Worm (Caenorhabditis elegans) whole organism, L2 larva: ENCODE data around the gene fnip-2.
A peak's percentile ranks its signal among the peaks of the same experiment; 100 is the strongest.
"Not testable (repeated sequence)": the region's sequence is repeated elsewhere in the genome, so short reads cannot be mapped to it uniquely, and the experiment has no call there.

Experiments
- C34F6.9 ChIP-seq: fragments of 150-350 bp; optimal IDR thresholded peaks from 2 replicates; lab custom pipeline; 2014; ENCODE audit warnings: missing biosample characterization, missing genetic modification characterization
- F13H6.1 ChIP-seq: sonication (generic microtip); optimal IDR thresholded peaks from 2 replicates; lab custom pipeline; 2016; ENCODE audit warnings: missing genetic modification characterization, missing compliant biosample characterization
- R02D3.7 ChIP-seq: fragments of 150-350 bp; optimal IDR thresholded peaks from 2 replicates; lab custom pipeline; 2014; ENCODE audit warnings: missing biosample characterization, missing genetic modification characterization
- Y55F3AM.14 ChIP-seq: fragments of 200-800 bp; sonication (Bioruptor generic); optimal IDR thresholded peaks from 2 replicates; lab custom pipeline; 2018; ENCODE audit warnings: mild to moderate bottlenecking, missing genetic modification characterization, missing compliant biosample characterization
- alr-1 ChIP-seq: fragments of 150-350 bp; optimal IDR thresholded peaks from 2 replicates; lab custom pipeline; 2014; ENCODE audit warnings: missing biosample characterization, missing genetic modification characterization
- aly-2 ChIP-seq: fragments of 150-350 bp; optimal IDR thresholded peaks from 2 replicates; lab custom pipeline; 2014; ENCODE audit warnings: missing biosample characterization, missing genetic modification characterization
- ama-1 ChIP-seq: fragments of 150-350 bp; optimal IDR thresholded peaks from 2 replicates; lab custom pipeline; 2018; ENCODE audit warnings: inconsistent platforms
- ceh-82 ChIP-seq: fragments of 150-350 bp; optimal IDR thresholded peaks from 2 replicates; lab custom pipeline; 2014; ENCODE audit warnings: missing biosample characterization, missing genetic modification characterization
- egl-27 ChIP-seq: sonication (generic microtip); optimal IDR thresholded peaks from 3 replicates; lab custom pipeline; 2017; ENCODE audit warnings: missing biosample characterization, missing genetic modification reagents, missing genetic modification characterization
- elt-1 ChIP-seq: fragments of 150-350 bp; optimal IDR thresholded peaks from 2 replicates; lab custom pipeline; 2014; ENCODE audit warnings: missing biosample characterization, missing genetic modification characterization
- elt-3 ChIP-seq: sonication (generic microtip); optimal IDR thresholded peaks from 2 replicates; lab custom pipeline; 2017; ENCODE audit warnings: missing biosample characterization, missing genetic modification characterization
- fos-1 ChIP-seq: fragments of 150-350 bp; optimal IDR thresholded peaks from 2 replicates; lab custom pipeline; 2014; ENCODE audit warnings: missing biosample characterization, missing genetic modification characterization
- gmeb-1 ChIP-seq: fragments of 150-350 bp; optimal IDR thresholded peaks from 2 replicates; lab custom pipeline; 2014; ENCODE audit warnings: missing biosample characterization, missing genetic modification characterization
- lin-11 ChIP-seq: fragments of 150-350 bp; sonication (generic microtip); optimal IDR thresholded peaks from 2 replicates; lab custom pipeline; 2014; ENCODE audit warnings: missing biosample characterization, missing genetic modification characterization, inconsistent platforms, mixed read lengths
- lin-13 ChIP-seq: fragments of 150-350 bp; optimal IDR thresholded peaks from 2 replicates; lab custom pipeline; 2014; ENCODE audit warnings: missing biosample characterization, missing genetic modification reagents, missing genetic modification characterization
- lin-39 ChIP-seq: fragments of 150-350 bp; optimal IDR thresholded peaks from 2 replicates; lab custom pipeline; 2014; ENCODE audit warnings: missing biosample characterization, missing genetic modification reagents, missing genetic modification characterization
- lsy-2 ChIP-seq, 2 experiments: fragments of 150-350 bp in 1 of 2; sonication (generic microtip) in 1 of 2; optimal IDR thresholded peaks; 2 replicates each; lab custom pipeline; 2014 to 2017; ENCODE audit warnings: missing biosample characterization in 2 of 2, missing genetic modification characterization in 2 of 2
- mbf-1 ChIP-seq: sonication (generic microtip); optimal IDR thresholded peaks from 2 replicates; lab custom pipeline; 2017; ENCODE audit warnings: missing biosample characterization, missing genetic modification characterization
- mdl-1 ChIP-seq, 2 experiments: fragments of 150-350 bp in 1 of 2; sonication (generic microtip) in 1 of 2; optimal IDR thresholded peaks; 2 replicates each; lab custom pipeline; 2017; ENCODE audit warnings: missing biosample characterization in 2 of 2, missing genetic modification characterization in 2 of 2
- nhr-10 ChIP-seq: sonication (generic microtip); optimal IDR thresholded peaks from 2 replicates; lab custom pipeline; 2017; ENCODE audit warnings: missing biosample characterization, missing genetic modification characterization
- nhr-11 ChIP-seq: fragments of 150-350 bp; optimal IDR thresholded peaks from 2 replicates; lab custom pipeline; 2014; ENCODE audit warnings: missing biosample characterization, missing genetic modification characterization
- nhr-12 ChIP-seq: fragments of 150-350 bp; optimal IDR thresholded peaks from 2 replicates; lab custom pipeline; 2014; ENCODE audit warnings: missing biosample characterization, missing genetic modification characterization
- nhr-129 ChIP-seq: fragments of 150-350 bp; optimal IDR thresholded peaks from 2 replicates; lab custom pipeline; 2014; ENCODE audit warnings: missing biosample characterization, missing genetic modification characterization
- nhr-21 ChIP-seq: fragments of 150-350 bp; optimal IDR thresholded peaks from 2 replicates; lab custom pipeline; 2014; ENCODE audit warnings: missing biosample characterization, missing genetic modification characterization
- nhr-23 ChIP-seq: fragments of 150-350 bp; optimal IDR thresholded peaks from 2 replicates; lab custom pipeline; 2014; ENCODE audit warnings: missing biosample characterization, missing genetic modification reagents, missing genetic modification characterization
- nhr-237 ChIP-seq: fragments of 150-350 bp; optimal IDR thresholded peaks from 2 replicates; lab custom pipeline; 2014; ENCODE audit warnings: missing biosample characterization, missing genetic modification characterization
- nhr-25 ChIP-seq: fragments of 150-350 bp; sonication (generic microtip); optimal IDR thresholded peaks from 3 replicates; lab custom pipeline; 2014; ENCODE audit warnings: missing biosample characterization, missing genetic modification characterization
- nhr-6 ChIP-seq: fragments of 150-350 bp; optimal IDR thresholded peaks from 2 replicates; lab custom pipeline; 2014; ENCODE audit warnings: missing biosample characterization, missing genetic modification characterization
- sem-4 ChIP-seq: fragments of 150-350 bp; optimal IDR thresholded peaks from 2 replicates; lab custom pipeline; 2014; ENCODE audit warnings: missing biosample characterization, missing genetic modification reagents, missing genetic modification characterization
- skn-1 ChIP-seq: sonication (generic microtip); optimal IDR thresholded peaks from 2 replicates; lab custom pipeline; 2017; ENCODE audit warnings: missing biosample characterization, missing genetic modification characterization
- sma-3 ChIP-seq: sonication (generic microtip); optimal IDR thresholded peaks from 2 replicates; lab custom pipeline; 2016; ENCODE audit warnings: missing genetic modification reagents, missing genetic modification characterization, missing compliant biosample characterization
- sma-9 ChIP-seq, 2 experiments: fragments of 150-350 bp in 1 of 2; sonication (generic microtip) in 1 of 2; optimal IDR thresholded peaks; 2 replicates each; lab custom pipeline; 2014 to 2016; ENCODE audit warnings: missing genetic modification characterization in 2 of 2, mild to moderate bottlenecking in 1 of 2, missing biosample characterization in 1 of 2, missing compliant biosample characterization in 1 of 2, missing genetic modification reagents in 1 of 2, moderate library complexity in 1 of 2
- unc-39 ChIP-seq: fragments of 150-350 bp; optimal IDR thresholded peaks from 2 replicates; lab custom pipeline; 2014; ENCODE audit warnings: missing biosample characterization, missing genetic modification characterization
- unc-55 ChIP-seq: fragments of 150-350 bp; sonication (generic microtip); optimal IDR thresholded peaks from 3 replicates; lab custom pipeline; 2014; ENCODE audit warnings: missing biosample characterization, missing genetic modification reagents, missing genetic modification characterization
- unc-62 ChIP-seq: fragments of 150-350 bp; optimal IDR thresholded peaks from 2 replicates; lab custom pipeline; 2014; ENCODE audit warnings: missing biosample characterization, missing genetic modification reagents, missing genetic modification characterization
- zag-1 ChIP-seq: fragments of 150-350 bp; optimal IDR thresholded peaks from 2 replicates; lab custom pipeline; 2014; ENCODE audit warnings: missing biosample characterization, missing genetic modification characterization
- ztf-1 ChIP-seq: fragments of 200-800 bp; sonication (Bioruptor generic); conservative IDR thresholded peaks from 2 replicates; pipeline ENCODE4 v1.3.6; 2022; ENCODE audit warnings: missing genetic modification characterization, missing compliant biosample characterization
- ztf-11 ChIP-seq: sonication (generic microtip); optimal IDR thresholded peaks from 2 replicates; lab custom pipeline; 2017; ENCODE audit warnings: missing biosample characterization, missing genetic modification characterization
- ztf-4 ChIP-seq: fragments of 150-350 bp; optimal IDR thresholded peaks from 2 replicates; lab custom pipeline; 2014; ENCODE audit warnings: missing biosample characterization, missing genetic modification characterization

fnip-2 gene

ce11 chrIV:2177545-2177944 lies 45.1 kb upstream of the fnip-2 start, which contains the start of gene hrpu-2 (continued):
- TF ChIP-seq unc-39 (tag; lab: Kevin White, UChicago) (no peak), ztf-4 (peak; percentile 28), nhr-21 (peak; percentile 71), ceh-82 (tag; lab: Kevin White, UChicago) (peak; percentile 41), nhr-10 (no peak), sem-4 (tag; lab: Kevin White, UChicago) (peak; percentile 62), unc-55 (GFP tag; lab: Kevin White, UChicago) (peak; percentile 92), mdl-1 (tag; optimal IDR thresholded peaks at IDR 0.05; lab: Kevin White, UChicago) (peak in 1 of 2 experiments; percentile 45), nhr-11 (tag; lab: Kevin White, UChicago) (no peak), nhr-6 (tag; lab: Kevin White, UChicago) (peak; percentile 64), Y55F3AM.14 (GFP tag; lab: Kevin White, UChicago) (no peak), nhr-12 (no peak), egl-27 (tag; lab: Kevin White, UChicago) (peak; percentile 73), fos-1 (tag; lab: Kevin White, UChicago) (peak; percentile 39), elt-1 (no peak), sma-3 (peak; percentile 78)

ce11 chrIV:2193037-2193436 lies 29.6 kb upstream of the fnip-2 start:
- TF ChIP-seq lsy-2 (tag; optimal IDR thresholded peaks at IDR 0.05; lab: Kevin White, UChicago) (peak in 1 of 2 experiments; percentile 17), nhr-25 (tag; lab: Kevin White, UChicago) (peak; percentile 34), mbf-1 (no peak)

DNA sequence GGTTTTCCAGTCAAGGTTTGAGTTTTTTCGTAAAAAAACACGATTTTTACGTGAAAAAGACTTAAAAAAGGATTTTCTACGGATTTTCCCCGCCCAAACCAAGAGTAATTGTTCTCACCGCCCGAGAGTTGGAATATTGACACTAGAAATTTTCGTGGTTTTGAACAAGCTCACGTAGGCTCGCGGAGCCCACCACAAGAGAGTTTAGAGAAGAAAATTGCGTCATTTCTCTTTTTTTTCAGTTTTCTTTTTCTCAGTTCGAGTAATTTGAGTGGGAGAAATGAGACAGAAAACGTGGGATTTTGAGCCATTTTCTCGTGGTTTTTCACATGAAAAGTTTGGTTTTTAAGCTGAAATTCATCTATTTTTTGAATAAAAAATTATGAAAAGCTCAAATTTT lies 29.1 kb upstream of the fnip-2 start:
- TF ChIP-seq nhr-11 (tag; lab: Kevin White, UChicago) (no peak), nhr-129 (tag; lab: Kevin White, UChicago) (peak; percentile 67)

ce11 chrIV:2195598-2195997 lies 27.0 kb upstream of the fnip-2 start:
- TF ChIP-seq C34F6.9 (tag; lab: Kevin White, UChicago) (no peak), nhr-25 (tag; lab: Kevin White, UChicago) (peak; percentile 15), sma-9 (GFP tag; optimal IDR thresholded peaks at IDR 0.05; lab: Kevin White, UChicago) (peak; percentile 11), sma-9 (tag; optimal IDR thresholded peaks at IDR 0.05; lab: Kevin White, UChicago) (no peak)

ce11 chrIV:2198741-2199140 lies 23.9 kb upstream of the fnip-2 start, which contains the start of gene Y71G10AR.4:
Gene Y71G10AR.4, plus strand, starts transcription at chrIV:2199041.
- TF ChIP-seq zag-1 (tag; lab: Kevin White, UChicago): no peak
- no peak for TF ChIP-seq sma-3
- no peak for TF ChIP-seq ama-1 (lab: Kevin White, UChicago)
- no peak for TF ChIP-seq nhr-237 (tag; lab: Kevin White, UChicago)
- no peak for TF ChIP-seq unc-39 (tag; lab: Kevin White, UChicago)
- TF ChIP-seq F13H6.1 (tag; lab: Kevin White, UChicago): no peak
- no peak for TF ChIP-seq sem-4 (tag; lab: Kevin White, UChicago)
- no peak for TF ChIP-seq nhr-11 (tag; lab: Kevin White, UChicago)
- TF ChIP-seq egl-27 (tag; lab: Kevin White, UChicago): no peak
- TF ChIP-seq ztf-1 (GFP tag; lab: Robert Waterston, UW): no peak
- TF ChIP-seq skn-1 (tag; lab: Kevin White, UChicago): no peak
- no peak for TF ChIP-seq alr-1 (tag; lab: Kevin White, UChicago)
- TF ChIP-seq, all 48 proteins: peak for 0

DNA sequence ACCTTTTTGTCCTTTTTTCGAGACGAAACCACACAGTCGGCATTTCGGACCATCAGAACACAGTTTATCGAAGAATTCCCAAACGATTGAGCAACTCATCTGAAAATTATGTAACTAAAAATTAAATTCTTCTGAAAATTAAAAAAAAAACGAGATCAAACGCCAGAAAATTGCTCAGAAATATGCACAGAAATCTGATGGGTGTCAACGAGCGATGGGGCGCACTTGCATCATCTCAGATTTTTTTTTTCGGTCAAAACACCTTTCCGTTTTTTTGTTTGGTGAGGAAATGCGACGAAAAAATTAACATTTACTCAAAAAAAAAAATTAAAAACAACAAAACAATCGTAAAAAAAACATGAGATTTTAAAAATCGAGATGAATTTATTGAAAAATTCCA lies 5.9 kb upstream of the fnip-2 start, which contains the start of gene T04C4.3:
TSS of gene T04C4.3 (minus strand) at position 101 of the 400 bp plus-strand sequence.
- TF ChIP-seq aly-2; ama-1 (lab: Kevin White, UChicago); elt-1: not testable (repeated sequence)

DNA sequence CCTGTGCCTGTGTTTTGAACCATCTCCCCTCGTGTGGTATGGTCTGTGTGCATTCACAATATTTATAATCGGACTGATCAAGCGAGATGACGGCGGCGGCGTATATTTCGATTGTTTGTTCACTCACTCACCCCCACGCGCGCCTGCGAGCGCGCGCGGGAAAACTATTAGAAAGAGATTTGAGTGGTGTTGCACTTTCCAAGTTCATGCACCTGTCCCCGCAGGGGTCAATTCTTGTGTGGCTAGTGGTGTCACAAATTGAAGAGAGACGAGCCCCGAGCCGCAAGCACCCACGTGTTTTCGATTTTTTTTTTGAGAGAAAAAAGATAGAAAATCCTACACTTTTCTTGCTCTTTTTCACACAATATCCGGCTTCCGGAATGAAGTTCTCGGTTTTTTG lies 5.4 kb upstream of the fnip-2 start:
- no peak for TF ChIP-seq nhr-21
- peak; percentile 17 to 24 for TF ChIP-seq mdl-1 (tag; optimal IDR thresholded peaks at IDR 0.05; lab: Kevin White, UChicago)
- no peak for TF ChIP-seq elt-3
- peak; percentile 37 for TF ChIP-seq nhr-129 (tag; lab: Kevin White, UChicago)
- TF ChIP-seq ztf-11 (tag; lab: Kevin White, UChicago): no peak
- TF ChIP-seq F13H6.1 (tag; lab: Kevin White, UChicago): peak; percentile 75
- no peak for TF ChIP-seq R02D3.7
- TF ChIP-seq gmeb-1 (tag; lab: Kevin White, UChicago): no peak
- no peak for TF ChIP-seq zag-1 (tag; lab: Kevin White, UChicago)
- no peak for TF ChIP-seq sma-3
- TF ChIP-seq unc-62: no peak
- TF ChIP-seq nhr-10: no peak
- no peak for TF ChIP-seq ceh-82 (tag; lab: Kevin White, UChicago)
- TF ChIP-seq lin-39 (tag; lab: Kevin White, UChicago): no peak
- peak; percentile 14 for TF ChIP-seq C34F6.9 (tag; lab: Kevin White, UChicago)
- no peak for TF ChIP-seq ama-1 (lab: Kevin White, UChicago)
- no peak for TF ChIP-seq nhr-23 (tag; lab: Kevin White, UChicago)
- no peak for TF ChIP-seq unc-55 (GFP tag; lab: Kevin White, UChicago)
- TF ChIP-seq Y55F3AM.14 (GFP tag; lab: Kevin White, UChicago): no peak
- TF ChIP-seq lsy-2 (tag; optimal IDR thresholded peaks at IDR 0.05; lab: Kevin White, UChicago): no peak
- TF ChIP-seq lin-11 (tag; lab: Kevin White, UChicago): no peak
- TF ChIP-seq fos-1 (tag; lab: Kevin White, UChicago): no peak
- TF ChIP-seq ztf-4: no peak
- TF ChIP-seq lin-13 (GFP tag; lab: Kevin White, UChicago): no peak
